Worm (Caenorhabditis elegans): ENCODE results near the gene ZK1055.7.

- TF ChIP-seq mab-5 (tag; optimal IDR thresholded peaks at IDR 0.05) (no peak), snpc-4 (tag; optimal IDR thresholded peaks at IDR 0.05) (no peak), elt-1 (tag; optimal IDR thresholded peaks at IDR 0.05; ENCODE audit: borderline replicate concordance, insufficient read depth) (no peak), nhr-12 (tag; optimal IDR thresholded peaks at IDR 0.05) (no peak), elt-3 (tag; optimal IDR thresholded peaks at IDR 0.05) (no peak), pha-4 (tag; optimal IDR thresholded peaks at IDR 0.05) (no peak), nhr-237 (tag; optimal IDR thresholded peaks at IDR 0.05) (no peak), blmp-1 (tag; optimal IDR thresholded peaks at IDR 0.05) (no peak), ces-1 (GFP tag; optimal IDR thresholded peaks at IDR 0.05) (no peak)
Measured at ce11 chrV:6626244-6626643, 21.1 kb upstream of the ZK1055.7 start, which contains the start of gene ppt-1.

All from whole organism, mixed stage, embryonic.